Fruit fly (Drosophila melanogaster): Measurements from ENCODE around the gene Adk2.

Adk2 gene

dm6 chr3L:13022160-13022853 lies at the start of gene Adk2 (continued):
- TF ChIP-seq CG5953 (GFP tag; IDR thresholded peaks at IDR 0.05) (peak; percentile 42; the same call in 1 of the 2 replicates), Sin3A (optimal IDR thresholded peaks at IDR 0.05) (no peak), jigr1 (GFP tag; IDR thresholded peaks at IDR 0.05) (no peak), CG9215 (GFP tag; IDR thresholded peaks at IDR 0.05) (no peak), H15 (GFP tag; IDR thresholded peaks at IDR 0.05) (0 out of 3 replicates have a peak, but pooled peaks have one; percentile 39), Antp (GFP tag; optimal IDR thresholded peaks at IDR 0.05) (no peak), disco-r (GFP tag; optimal IDR thresholded peaks at IDR 0.05) (no peak), dm (GFP tag; optimal IDR thresholded peaks at IDR 0.05) (peak; percentile 62), Lim3 (GFP tag; IDR thresholded peaks at IDR 0.05) (no peak), ase (GFP tag; IDR thresholded peaks at IDR 0.05) (0 out of 3 replicates have a peak, but pooled peaks have one; percentile 25), CG3065 (GFP tag; optimal IDR thresholded peaks at IDR 0.05) (no peak), kni (GFP tag; optimal IDR thresholded peaks at IDR 0.05) (peak; percentile 41), nerfin-2 (GFP tag; IDR thresholded peaks at IDR 0.05; ENCODE audit: partially characterized antibody) (no peak), CG4707 (GFP tag; optimal IDR thresholded peaks at IDR 0.05) (no peak), sna (GFP tag; IDR thresholded peaks at IDR 0.05; ENCODE audit: partially characterized antibody) (peak; percentile 23; the same call in 1 of the 2 replicates), stwl (tag; optimal IDR thresholded peaks at IDR 0.05) (peak; percentile 27), CG14710 (tag; optimal IDR thresholded peaks at IDR 0.05) (no peak), z (GFP tag; IDR thresholded peaks at IDR 0.05) (no peak), Rx (GFP tag; IDR thresholded peaks at IDR 0.05) (peak; percentile 15; the same call in 1 of the 2 replicates), CG15696 (tag; optimal IDR thresholded peaks at IDR 0.05) (no peak), Mes4 (GFP tag; optimal IDR thresholded peaks at IDR 0.05) (peak; percentile 11), Dp (GFP tag; optimal IDR thresholded peaks at IDR 0.05) (peak; percentile 16), CG8290 (GFP tag; optimal IDR thresholded peaks at IDR 0.05) (no peak), CG8290 (tag; optimal IDR thresholded peaks at IDR 0.05) (peak in 1 of 2 experiments; percentile 55), Optix (GFP tag; IDR thresholded peaks at IDR 0.05) (no peak), CG9437 (GFP tag; optimal IDR thresholded peaks at IDR 0.05) (no peak), slp2 (GFP tag; optimal IDR thresholded peaks at IDR 0.05) (no peak), ATbp (GFP tag; optimal IDR thresholded peaks at IDR 0.05) (no peak), CG13624 (GFP tag; optimal IDR thresholded peaks at IDR 0.05) (no peak), grn (GFP tag; optimal IDR thresholded peaks at IDR 0.05) (no peak), CG11723 (GFP tag; optimal IDR thresholded peaks at IDR 0.05) (no peak), Hmx (GFP tag; optimal IDR thresholded peaks at IDR 0.05) (no peak), CG4820 (GFP tag; optimal IDR thresholded peaks at IDR 0.05) (no peak), br (optimal IDR thresholded peaks at IDR 0.05) (no peak), en (GFP tag; optimal IDR thresholded peaks at IDR 0.05) (no peak), CG9817 (tag; optimal IDR thresholded peaks at IDR 0.05) (no peak), chm (GFP tag; IDR thresholded peaks at IDR 0.05) (no peak), gcm2 (GFP tag; optimal IDR thresholded peaks at IDR 0.05) (no peak), Hand (GFP tag; optimal IDR thresholded peaks at IDR 0.05) (no peak), Nf-YB (GFP tag; optimal IDR thresholded peaks at IDR 0.05) (no peak), CG9609 (GFP tag; optimal IDR thresholded peaks at IDR 0.05) (peak; percentile 12), zen (tag; optimal IDR thresholded peaks at IDR 0.05) (no peak), Abd-B (GFP tag; optimal IDR thresholded peaks at IDR 0.05) (no peak), cwo (GFP tag; optimal IDR thresholded peaks at IDR 0.05) (peak; percentile 84), Ada2b (GFP tag; IDR thresholded peaks at IDR 0.05) (peak; percentile 51), bowl (GFP tag; IDR thresholded peaks at IDR 0.05) (no peak), zf30C (GFP tag; optimal IDR thresholded peaks at IDR 0.05) (peak; percentile 74), CG15479 (GFP tag; optimal IDR thresholded peaks at IDR 0.05) (peak; percentile 52), bsh (GFP tag; optimal IDR thresholded peaks at IDR 0.05) (no peak), CG4854 (GFP tag; optimal IDR thresholded peaks at IDR 0.05) (no peak), Asciz (GFP tag; optimal IDR thresholded peaks at IDR 0.05) (no peak)
